Fruit fly (Drosophila melanogaster): Measurements from ENCODE around the gene CG10466.

dm6 chr2L:19788735-19789134, 3.2 kb upstream of the CG10466 start:
- no peak for TF ChIP-seq CG11504 (tag; optimal IDR thresholded peaks at IDR 0.05)
- TF ChIP-seq klu (GFP tag; IDR thresholded peaks at IDR 0.05), result no peak
- no peak for TF ChIP-seq CG14667 (GFP tag; IDR thresholded peaks at IDR 0.05)
- TF ChIP-seq CG12744 (GFP tag; optimal IDR thresholded peaks at IDR 0.05), result no peak
- no peak for TF ChIP-seq sima (GFP tag; optimal IDR thresholded peaks at IDR 0.05)
- TF ChIP-seq CG15514 (GFP tag; optimal IDR thresholded peaks at IDR 0.05), result no peak
- no peak for TF ChIP-seq CG13894 (tag; optimal IDR thresholded peaks at IDR 0.05)
- no peak for TF ChIP-seq CG12104 (GFP tag; optimal IDR thresholded peaks at IDR 0.05)
- TF ChIP-seq CG9437 (GFP tag; optimal IDR thresholded peaks at IDR 0.05), result no peak
- no peak for TF ChIP-seq CG7271 (tag; optimal IDR thresholded peaks at IDR 0.05)
